Fruit fly (Drosophila melanogaster) whole organism, embryonic: ENCODE measurements around the gene COX7B.

Experiments
- Atf-2 ChIP-seq: fragments of 200-800 bp; sonication (Bioruptor generic); optimal IDR thresholded peaks from 2 replicates; lab custom pipeline; 2016; ENCODE audit warnings: missing biosample characterization, missing genetic modification characterization
- CG10274 ChIP-seq: fragments of 200-800 bp; sonication (Bioruptor generic); optimal IDR thresholded peaks from 3 replicates; lab custom pipeline; 2017; ENCODE audit warnings: missing biosample characterization, mild to moderate bottlenecking, missing genetic modification characterization
- CG10654 ChIP-seq: fragments of 200-800 bp; sonication (Bioruptor generic); optimal IDR thresholded peaks from 2 replicates; lab custom pipeline; 2016; ENCODE audit warnings: missing biosample characterization, missing genetic modification characterization
- CG11085 ChIP-seq: fragments of 200-800 bp; sonication (Bioruptor generic); IDR thresholded peaks from 2 replicates; pipeline ENCODE4 v1.3.6; 2022; ENCODE audit warnings: missing biosample characterization, missing genetic modification characterization
- CG11247 ChIP-seq: fragments of 200-800 bp; sonication (Bioruptor generic); IDR thresholded peaks from 2 replicates; pipeline ENCODE4 v1.3.6; 2022; ENCODE audit warnings: missing biosample characterization, missing genetic modification characterization
- CG13624 ChIP-seq: fragments of 200-800 bp; sonication (Bioruptor generic); optimal IDR thresholded peaks from 2 replicates; lab custom pipeline; 2016; ENCODE audit warnings: missing biosample characterization, missing genetic modification characterization
- CG15269 ChIP-seq: fragments of 200-800 bp; sonication (Bioruptor generic); optimal IDR thresholded peaks from 2 replicates; lab custom pipeline; 2018; ENCODE audit warnings: missing biosample characterization, mild to moderate bottlenecking, missing genetic modification characterization, moderate library complexity
- CG18011 ChIP-seq: fragments of 200-800 bp; sonication (Bioruptor generic); optimal IDR thresholded peaks from 2 replicates; lab custom pipeline; 2017; ENCODE audit warnings: missing biosample characterization, missing genetic modification characterization, mild to moderate bottlenecking, moderate library complexity, missing genotype
- CG2129 ChIP-seq: fragments of 200-800 bp; sonication (Bioruptor generic); IDR thresholded peaks from 2 replicates; pipeline ENCODE4 v1.3.6; 2022; ENCODE audit warnings: missing biosample characterization, missing genetic modification characterization; ENCODE audit not compliant: partially characterized antibody
- CG2712 ChIP-seq: fragments of 200-800 bp; optimal IDR thresholded peaks from 3 replicates; lab custom pipeline; 2019; ENCODE audit warnings: missing biosample characterization, mild to moderate bottlenecking, missing genetic modification characterization, moderate library complexity
- CG3065 ChIP-seq: fragments of 200-800 bp; sonication (Bioruptor generic); optimal IDR thresholded peaks from 2 replicates; lab custom pipeline; 2016; ENCODE audit warnings: missing biosample characterization, missing genetic modification characterization
- CG3281 ChIP-seq: fragments of 200-800 bp; sonication (Bioruptor generic); optimal IDR thresholded peaks from 3 replicates; lab custom pipeline; 2017; ENCODE audit warnings: missing biosample characterization, mild to moderate bottlenecking, missing genetic modification characterization
- CG3407 ChIP-seq: fragments of 200-800 bp; sonication (Bioruptor generic); optimal IDR thresholded peaks from 2 replicates; lab custom pipeline; 2018; ENCODE audit warnings: missing biosample characterization, mild to moderate bottlenecking, missing genetic modification characterization
- CG4282 ChIP-seq: fragments of 200-800 bp; sonication (Bioruptor generic); optimal IDR thresholded peaks from 2 replicates; lab custom pipeline; 2016; ENCODE audit warnings: missing biosample characterization, missing genetic modification characterization
- CG4328 ChIP-seq: fragments of 200-800 bp; sonication (Bioruptor generic); optimal IDR thresholded peaks from 3 replicates; lab custom pipeline; 2017; ENCODE audit warnings: missing biosample characterization, missing genetic modification reagents, missing genetic modification characterization
- CG43689 ChIP-seq: fragments of 200-800 bp; sonication (Bioruptor generic); IDR thresholded peaks from 2 replicates; pipeline ENCODE4 v1.3.6; 2022; ENCODE audit warnings: missing biosample characterization, missing genetic modification characterization
- CG4820 ChIP-seq: fragments of 200-800 bp; sonication (Bioruptor generic); optimal IDR thresholded peaks from 3 replicates; lab custom pipeline; 2016; ENCODE audit warnings: missing biosample characterization, missing genetic modification characterization
- CG7357 ChIP-seq: fragments of 200-800 bp; sonication (Bioruptor generic); IDR thresholded peaks from 3 replicates; pipeline ENCODE4 v1.3.6; 2022; ENCODE audit warnings: missing biosample characterization, missing genetic modification characterization
- CG8765 ChIP-seq: fragments of 200-800 bp; sonication (Bioruptor generic); IDR thresholded peaks from 2 replicates; pipeline ENCODE4 v1.3.6; 2022; ENCODE audit warnings: missing biosample characterization, missing genetic modification characterization
- Elba2 ChIP-seq: fragments of 200-800 bp; sonication (Bioruptor generic); optimal IDR thresholded peaks from 3 replicates; lab custom pipeline; 2016; ENCODE audit warnings: missing biosample characterization, missing genetic modification characterization
- Ets65A ChIP-seq: fragments of 200-800 bp; sonication (Bioruptor generic); peaks from one replicate; lab custom pipeline; 2016; ENCODE audit warnings: missing biosample characterization, missing genetic modification characterization
- H2.0 ChIP-seq: fragments of 200-800 bp; sonication (Bioruptor generic); IDR thresholded peaks from 2 replicates; pipeline ENCODE4 v1.3.6; 2022; ENCODE audit warnings: missing biosample characterization, missing genetic modification characterization
- HLH4C ChIP-seq: fragments of 200-800 bp; sonication (Bioruptor generic); IDR thresholded peaks from 3 replicates; pipeline ENCODE4 v1.3.6; 2022; ENCODE audit warnings: missing biosample characterization, missing genetic modification characterization; ENCODE audit not compliant: partially characterized antibody
- Hr51 ChIP-seq, 2 experiments: fragments of 200-800 bp; sonication (Bioruptor generic); optimal IDR thresholded peaks; 2 replicates in 1 of 2; 3 replicates in 1 of 2; lab custom pipeline; 2016 to 2018; ENCODE audit warnings: missing biosample characterization in 2 of 2, missing genetic modification characterization in 2 of 2, mild to moderate bottlenecking in 1 of 2, moderate library complexity in 1 of 2
- Hr78 ChIP-seq, 2 experiments: fragments of 200-800 bp in 1 of 2; fragments of >200 bp in 1 of 2; sonication (Bioruptor generic) in 1 of 2; optimal IDR thresholded peaks; 2 replicates each; lab custom pipeline; 2017 to 2019; ENCODE audit warnings: missing biosample characterization in 2 of 2, missing genetic modification characterization in 2 of 2, mild to moderate bottlenecking in 1 of 2, moderate library complexity in 1 of 2
- Jarid2 ChIP-seq: fragments of 200-800 bp; sonication (Bioruptor generic); optimal IDR thresholded peaks from 3 replicates; lab custom pipeline; 2017; ENCODE audit warnings: mild to moderate bottlenecking, missing biosample characterization, missing genetic modification reagents, missing genetic modification characterization
- Mad ChIP-seq: fragments of 200-800 bp; sonication (Bioruptor generic); optimal IDR thresholded peaks from 2 replicates; lab custom pipeline; 2016; ENCODE audit warnings: missing biosample characterization, missing genetic modification characterization
- Neu2 ChIP-seq: fragments of 200-800 bp; sonication (Bioruptor generic); optimal IDR thresholded peaks from 3 replicates; lab custom pipeline; 2016; ENCODE audit warnings: missing biosample characterization, missing genetic modification characterization, borderline replicate concordance
- Sox102F ChIP-seq: fragments of 200-800 bp; sonication (Bioruptor generic); optimal IDR thresholded peaks from 2 replicates; lab custom pipeline; 2018; ENCODE audit warnings: missing biosample characterization, mild to moderate bottlenecking, missing genetic modification characterization, moderate library complexity
- Stat92E ChIP-seq, 3 experiments: fragments of >200 bp in 2 of 3; fragments of 200-800 bp in 1 of 3; sonication (Bioruptor generic) in 1 of 3; optimal IDR thresholded peaks; 2 replicates each; lab custom pipeline; 2017 to 2019; ENCODE audit warnings: missing biosample characterization in 3 of 3, missing genetic modification characterization in 3 of 3, mild to moderate bottlenecking in 1 of 3, moderate library complexity in 1 of 3
- abd-A ChIP-seq: fragments of 200-800 bp; sonication (Bioruptor generic); optimal IDR thresholded peaks from 3 replicates; lab custom pipeline; 2019; ENCODE audit warnings: missing biosample characterization, mild to moderate bottlenecking, missing genetic modification characterization, moderate library complexity
- ato ChIP-seq: fragments of 200-800 bp; sonication (Bioruptor generic); IDR thresholded peaks from 2 replicates; pipeline ENCODE4 v1.3.6; 2022; ENCODE audit warnings: missing biosample characterization, missing genetic modification characterization; ENCODE audit not compliant: partially characterized antibody
- bsh ChIP-seq, 2 experiments: fragments of 200-800 bp; sonication (Bioruptor generic); optimal IDR thresholded peaks; 2 replicates each; lab custom pipeline; 2017 to 2018; ENCODE audit warnings: mild to moderate bottlenecking in 2 of 2, missing biosample characterization in 2 of 2, missing genetic modification characterization in 2 of 2, moderate library complexity in 1 of 2
- corto ChIP-seq: fragments of 200-800 bp; sonication (Bioruptor generic); optimal IDR thresholded peaks from 2 replicates; lab custom pipeline; 2016; ENCODE audit warnings: missing biosample characterization, mild to moderate bottlenecking, missing genetic modification characterization, moderate library complexity
- esg ChIP-seq: fragments of 200-800 bp; sonication (Bioruptor generic); conservative IDR thresholded peaks from 2 replicates; pipeline ENCODE4 v1.3.6; 2022; ENCODE audit warnings: missing biosample characterization, missing genetic modification characterization
- fd64A ChIP-seq: fragments of 200-800 bp; sonication (Bioruptor generic); optimal IDR thresholded peaks from 3 replicates; lab custom pipeline; 2018; ENCODE audit warnings: missing biosample characterization, mild to moderate bottlenecking, missing genetic modification characterization
- fru ChIP-seq: fragments of >200 bp; optimal IDR thresholded peaks from 2 replicates; lab custom pipeline; 2017
- gem ChIP-seq: fragments of 200-800 bp; sonication (Bioruptor generic); optimal IDR thresholded peaks from 2 replicates; lab custom pipeline; 2019; ENCODE audit warnings: missing biosample characterization, mild to moderate bottlenecking, missing genetic modification characterization, moderate library complexity
- gsb-n ChIP-seq: fragments of 200-800 bp; sonication (Bioruptor generic); optimal IDR thresholded peaks from 3 replicates; lab custom pipeline; 2018; ENCODE audit warnings: missing biosample characterization, mild to moderate bottlenecking, missing genetic modification characterization
- hkb ChIP-seq, 2 experiments: fragments of 200-800 bp in 1 of 2; fragments of >200 bp in 1 of 2; sonication (Bioruptor generic) in 1 of 2; IDR thresholded peaks in 1 of 2; optimal IDR thresholded peaks in 1 of 2; 2 replicates each; pipeline versions ENCODE4 v1.3.6 to Lab custom; 2017 to 2022; ENCODE audit warnings: missing biosample characterization in 1 of 2, missing genetic modification characterization in 1 of 2
- inv ChIP-seq: fragments of 200-800 bp; sonication (Bioruptor generic); IDR thresholded peaks from 2 replicates; pipeline ENCODE4 v1.3.6; 2022; ENCODE audit warnings: missing biosample characterization, missing genetic modification characterization; ENCODE audit not compliant: partially characterized antibody
- otp ChIP-seq: fragments of 200-800 bp; sonication (Bioruptor generic); IDR thresholded peaks from 3 replicates; pipeline ENCODE4, ENCODE4 v1.3.6; 2022; ENCODE audit warnings: missing biosample characterization, missing genetic modification characterization
- pan ChIP-seq, 4 experiments: fragments of >200 bp in 3 of 4; fragments of 200-800 bp in 1 of 4; sonication (Bioruptor generic) in 1 of 4; optimal IDR thresholded peaks in 3 of 4; IDR thresholded peaks in 1 of 4; 2 replicates each; pipeline versions ENCODE4 v1.3.6 to Lab custom; 2017 to 2022; ENCODE audit warnings: missing biosample characterization in 2 of 4, missing genetic modification characterization in 2 of 4, mixed read lengths in 1 of 4
- scrt ChIP-seq: fragments of 200-800 bp; sonication (Bioruptor generic); optimal IDR thresholded peaks from 2 replicates; lab custom pipeline; 2018; ENCODE audit warnings: missing biosample characterization, mild to moderate bottlenecking, missing genetic modification characterization, moderate library complexity
- sens ChIP-seq: fragments of 200-800 bp; sonication (Bioruptor generic); peaks from one replicate; lab custom pipeline; 2016; ENCODE audit warnings: missing biosample characterization, missing genetic modification characterization
- vnd ChIP-seq: fragments of 200-800 bp; sonication (Bioruptor generic); IDR thresholded peaks from 3 replicates; pipeline ENCODE4 v1.3.6; 2022; ENCODE audit warnings: missing biosample characterization, missing genetic modification characterization; ENCODE audit not compliant: partially characterized antibody
- wek ChIP-seq: fragments of 200-800 bp; sonication (Bioruptor generic); optimal IDR thresholded peaks from 3 replicates; lab custom pipeline; 2018; ENCODE audit warnings: missing biosample characterization, mild to moderate bottlenecking, missing genetic modification characterization, moderate library complexity
- zen2 ChIP-seq: fragments of 200-800 bp; sonication (Bioruptor generic); IDR thresholded peaks from 3 replicates; pipeline ENCODE4 v1.3.6; 2022; ENCODE audit warnings: missing biosample characterization, missing genetic modification characterization; ENCODE audit not compliant: partially characterized antibody
- zf30C ChIP-seq: fragments of 200-800 bp; sonication (Bioruptor generic); optimal IDR thresholded peaks from 3 replicates; lab custom pipeline; 2018; ENCODE audit warnings: missing biosample characterization, mild to moderate bottlenecking, missing genetic modification characterization

Gene COX7B

DNA sequence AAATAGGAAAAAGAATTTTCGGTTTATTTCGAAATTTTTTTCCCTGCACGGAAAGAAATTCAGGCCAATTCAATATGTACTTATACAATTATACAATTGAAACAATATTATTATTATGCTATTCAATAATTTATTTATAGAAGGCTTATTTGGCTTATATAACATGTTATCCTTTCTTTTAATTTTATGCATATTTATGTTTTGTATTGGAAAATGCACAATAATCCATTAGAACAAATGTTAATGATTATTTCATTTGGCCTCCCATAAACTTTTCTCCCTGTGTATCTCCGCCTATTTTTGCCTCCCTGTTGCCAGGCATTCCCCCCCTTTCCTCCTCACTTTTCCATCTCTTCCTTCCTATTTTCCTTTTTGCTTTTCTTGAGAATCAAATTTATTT lies 22.6 kb downstream of the COX7B start (continued):
- no peak for TF ChIP-seq Elba2 (GFP tag; lab: Kevin White, UChicago)
- TF ChIP-seq CG2129, result no peak
- TF ChIP-seq CG15269 (tag; lab: Kevin White, UChicago), result peak; percentile 17
- peak; percentile 45 for TF ChIP-seq CG3281 (GFP tag; lab: Kevin White, UChicago)
- TF ChIP-seq esg, result 0 out of 2 replicates have a peak, but pooled peaks have one; percentile 7
- no peak for TF ChIP-seq CG10274 (GFP tag; lab: Kevin White, UChicago)
- no peak for TF ChIP-seq hkb (optimal IDR thresholded peaks at IDR 0.05; lab: Kevin White, UChicago)
- peak; percentile 26; the same call in 1 of the 2 replicates for TF ChIP-seq hkb (GFP tag; IDR thresholded peaks at IDR 0.05; lab: Robert Waterston, UW)
- TF ChIP-seq CG4328 (GFP tag; lab: Kevin White, UChicago), result peak; percentile 15
- no peak for TF ChIP-seq fru (lab: Kevin White, UChicago)
- no peak for TF ChIP-seq inv (GFP tag; lab: Robert Waterston, UW)
- TF ChIP-seq Hr51 (GFP tag; optimal IDR thresholded peaks at IDR 0.05; lab: Kevin White, UChicago), result peak in 1 of 2 experiments; percentile 25
- no peak for TF ChIP-seq CG10654
- no peak for TF ChIP-seq CG3407
- no peak for TF ChIP-seq CG11247 (GFP tag; lab: Robert Waterston, UW)
- TF ChIP-seq gem, result peak; percentile 63
- no peak for TF ChIP-seq otp (GFP tag; lab: Robert Waterston, UW)
- TF ChIP-seq Mad (GFP tag; lab: Kevin White, UChicago), result no peak
- TF ChIP-seq CG3065 (GFP tag; lab: Kevin White, UChicago), result no peak
- no peak for TF ChIP-seq corto (GFP tag; lab: Kevin White, UChicago)
- TF ChIP-seq wek (GFP tag; lab: Kevin White, UChicago), result no peak
- TF ChIP-seq CG7357 (GFP tag; lab: Robert Waterston, UW), result no peak
- no peak for TF ChIP-seq CG8765 (GFP tag; lab: Robert Waterston, UW)
- no peak for TF ChIP-seq Neu2
- TF ChIP-seq fd64A (GFP tag; lab: Kevin White, UChicago), result no peak
- no peak for TF ChIP-seq CG43689 (GFP tag; lab: Robert Waterston, UW)
- TF ChIP-seq ato (GFP tag; lab: Robert Waterston, UW), result no peak
- no peak for TF ChIP-seq HLH4C (GFP tag; lab: Robert Waterston, UW)
- no peak for TF ChIP-seq zen2
- no peak for TF ChIP-seq CG4282 (GFP tag; lab: Kevin White, UChicago)
- TF ChIP-seq CG18011, result no peak
- no peak for TF ChIP-seq Jarid2 (GFP tag; lab: Kevin White, UChicago)
- no peak for TF ChIP-seq CG13624 (GFP tag; lab: Kevin White, UChicago)
- TF ChIP-seq pan (optimal IDR thresholded peaks at IDR 0.05; lab: Kevin White, UChicago), result no peak
- TF ChIP-seq pan (GFP tag; optimal IDR thresholded peaks at IDR 0.05 in 1 of 2, IDR thresholded peaks at IDR 0.05 in 1 of 2), result peak in 1 of 2 experiments; percentile 28
- TF ChIP-seq Sox102F, result peak; percentile 12
- no peak for TF ChIP-seq Hr78 (GFP tag; optimal IDR thresholded peaks at IDR 0.05; lab: Kevin White, UChicago)
- TF ChIP-seq bsh (GFP tag; optimal IDR thresholded peaks at IDR 0.05; lab: Kevin White, UChicago), result no peak
- no peak for TF ChIP-seq Stat92E (GFP tag; optimal IDR thresholded peaks at IDR 0.05; lab: Kevin White, UChicago)
- no peak for TF ChIP-seq vnd
- no peak for TF ChIP-seq gsb-n (tag; lab: Kevin White, UChicago)
- no peak for TF ChIP-seq sens (GFP tag; lab: Kevin White, UChicago)
- TF ChIP-seq Atf-2 (GFP tag; lab: Kevin White, UChicago), result no peak
- no peak for TF ChIP-seq scrt
- no peak for TF ChIP-seq CG4820
- TF ChIP-seq Ets65A (GFP tag; lab: Kevin White, UChicago), result no peak
- no peak for TF ChIP-seq CG11085 (GFP tag; lab: Robert Waterston, UW)
- TF ChIP-seq zf30C (GFP tag; lab: Kevin White, UChicago), result peak; percentile 1
- no peak for TF ChIP-seq abd-A (tag; lab: Kevin White, UChicago)
- no peak for TF ChIP-seq H2.0 (GFP tag; lab: Robert Waterston, UW)
- peak; percentile 44 for TF ChIP-seq CG2712
